Worm (Caenorhabditis elegans): ENCODE results near the gene nlt-1.

DNA sequence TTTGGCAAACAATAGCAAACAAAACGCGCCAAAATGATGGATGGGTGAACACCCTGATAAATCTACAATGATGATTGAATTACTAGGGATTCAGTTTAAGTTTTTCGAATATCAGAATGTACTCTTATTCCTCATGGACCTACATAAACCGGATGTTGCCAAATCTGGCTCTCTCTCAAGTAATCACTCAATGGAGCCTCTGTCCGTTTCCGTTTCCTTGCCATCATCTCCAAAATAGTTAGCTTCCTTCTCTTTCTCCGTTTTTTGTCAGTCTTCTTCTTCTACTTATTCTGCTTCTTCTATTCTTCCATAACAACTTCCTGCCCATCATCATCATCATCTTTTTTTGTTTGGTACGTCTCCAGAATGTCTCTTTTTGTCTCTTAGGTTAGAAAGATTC, 35.6 kb downstream of the nlt-1 start:
- no peak for TF ChIP-seq him-1 (tag; optimal IDR thresholded peaks at IDR 0.05)
- TF ChIP-seq W03F9.2 (tag; optimal IDR thresholded peaks at IDR 0.05): no peak

Measured in whole organism, L4/young adult.